Worm (Caenorhabditis elegans): ENCODE results near the gene fbxb-92.

The fbxb-92 gene

ce11 chrII:3743684-3744200 lies 3.6 kb downstream of the fbxb-92 start, which contains the start of gene nta-1:
TSS of gene nta-1 (minus strand) at chrII:3743814.
- TF ChIP-seq cebp-1 (GFP tag; IDR thresholded peaks at IDR 0.05) (no peak), cebp-1 (tag; optimal IDR thresholded peaks at IDR 0.05) (no peak), Y56A3A.18 (GFP tag; IDR thresholded peaks at IDR 0.05) (no peak), K12H6.12 (tag; optimal IDR thresholded peaks at IDR 0.05) (no peak), snpc-3.4 (tag; optimal IDR thresholded peaks at IDR 0.05) (no peak), C06A6.2 (GFP tag; conservative IDR thresholded peaks at IDR 0.05) (no peak), F39B2.1 (GFP tag; IDR thresholded peaks at IDR 0.05) (no peak), C17E4.6 (GFP tag; IDR thresholded peaks at IDR 0.05) (no peak), Y53G8AR.9 (GFP tag; conservative IDR thresholded peaks at IDR 0.05) (no peak), chd-7 (tag; optimal IDR thresholded peaks at IDR 0.05) (no peak), ztf-28 (GFP tag; IDR thresholded peaks at IDR 0.05) (no peak), T07F8.4 (tag; optimal IDR thresholded peaks at IDR 0.05) (no peak), nhr-179 (tag; optimal IDR thresholded peaks at IDR 0.05) (no peak), nhr-80 (tag; optimal IDR thresholded peaks at IDR 0.05) (peak; percentile 58), tbp1 (GFP tag; optimal IDR thresholded peaks at IDR 0.05) (peak; percentile 29), mxl-1 (tag; optimal IDR thresholded peaks at IDR 0.05) (no peak), sptf-2 (GFP tag; optimal IDR thresholded peaks at IDR 0.05) (no peak), ets-4 (GFP tag; optimal IDR thresholded peaks at IDR 0.05) (no peak), ceh-100 (GFP tag; IDR thresholded peaks at IDR 0.05) (no peak), B0035.1 (tag; optimal IDR thresholded peaks at IDR 0.05) (no peak), F10E7.11 (tag; optimal IDR thresholded peaks at IDR 0.05) (no peak), lin-35 (GFP tag; optimal IDR thresholded peaks at IDR 0.05) (no peak), dox-1 (GFP tag; IDR thresholded peaks at IDR 0.05) (0 out of 2 replicates have a peak, but pooled peaks have one; percentile 11), pha-4 (tag; optimal IDR thresholded peaks at IDR 0.05) (no peak), K11D2.4 (GFP tag; IDR thresholded peaks at IDR 0.05) (no peak), nfyb-1 (GFP tag; IDR thresholded peaks at IDR 0.05) (no peak)

DNA sequence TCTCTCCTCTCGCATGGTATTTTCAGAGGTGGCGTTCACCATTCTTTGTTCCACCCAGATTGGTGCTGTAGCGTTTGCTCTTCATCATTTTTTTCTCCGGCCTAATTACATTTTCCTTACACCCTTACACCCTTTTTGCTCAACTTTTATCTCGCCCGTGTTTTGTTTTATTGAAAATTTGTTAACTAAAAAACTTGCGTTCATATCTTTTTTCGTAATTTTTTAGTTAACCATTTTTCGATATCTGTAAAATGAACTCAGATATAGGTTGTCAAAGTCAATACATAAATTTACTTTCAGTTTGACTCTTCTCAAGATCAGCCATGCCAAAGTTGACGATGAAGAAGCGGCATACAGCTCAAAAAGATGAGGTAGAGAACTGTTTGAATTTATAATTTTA lies 5.7 kb downstream of the fbxb-92 start, which contains the start of gene F12E12.1:
Gene F12E12.1, plus strand, starts transcription at position 301 of the 400 bp plus-strand sequence.
- TF ChIP-seq hmg-1.2 (GFP tag; IDR thresholded peaks at IDR 0.05) (no peak; the same call in 1 of the 2 replicates), ztf-3 (GFP tag; optimal IDR thresholded peaks at IDR 0.05) (no peak), pbrm-1 (GFP tag; IDR thresholded peaks at IDR 0.05) (no peak), Y56A3A.18 (GFP tag; IDR thresholded peaks at IDR 0.05) (no peak), aptf-3 (GFP tag; IDR thresholded peaks at IDR 0.05) (no peak), lin-35 (GFP tag; optimal IDR thresholded peaks at IDR 0.05) (no peak), snpc-1.1 (tag; optimal IDR thresholded peaks at IDR 0.05; ENCODE audit: insufficient read depth) (no peak), zfh-2 (GFP tag; conservative IDR thresholded peaks at IDR 0.05) (no peak), F57C9.4 (tag; optimal IDR thresholded peaks at IDR 0.05) (no peak), F49E8.2 (tag; optimal IDR thresholded peaks at IDR 0.05; ENCODE audit: insufficient read depth) (no peak), tlf-1 (GFP tag; optimal IDR thresholded peaks at IDR 0.05) (no peak), hsf-1 (GFP tag; IDR thresholded peaks at IDR 0.05) (no peak), hlh-12 (tag; optimal IDR thresholded peaks at IDR 0.05) (no peak), lir-1 (GFP tag; conservative IDR thresholded peaks at IDR 0.05) (no peak), F22D6.2 (tag; optimal IDR thresholded peaks at IDR 0.05) (no peak), Y53G8AR.9 (GFP tag; conservative IDR thresholded peaks at IDR 0.05) (no peak), ceh-100 (GFP tag; IDR thresholded peaks at IDR 0.05) (no peak), nhr-27 (tag; optimal IDR thresholded peaks at IDR 0.05) (no peak), ceh-58 (GFP tag; IDR thresholded peaks at IDR 0.05) (no peak)
